Fruit fly (Drosophila melanogaster): ENCODE results near the gene CG10492.

DNA sequence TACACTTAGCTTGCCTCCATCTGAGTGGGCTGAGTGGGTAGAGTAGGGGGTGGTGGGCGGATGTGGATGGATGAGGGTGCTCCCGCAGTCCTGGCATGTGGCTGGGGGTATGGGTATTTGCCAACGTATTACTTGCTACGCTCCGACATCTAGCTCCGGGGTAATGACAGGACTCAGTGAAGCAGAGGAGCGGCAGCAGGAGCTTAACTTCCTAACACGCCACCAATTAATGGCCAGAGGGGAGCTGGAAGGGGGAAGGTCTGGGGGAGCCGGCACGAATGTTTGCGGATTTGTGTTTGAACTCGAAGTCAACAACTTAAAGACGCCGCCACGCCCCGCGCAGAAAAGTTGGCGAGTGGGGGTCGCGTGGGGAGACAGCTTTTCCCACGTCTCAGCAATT lies 35.6 kb upstream of the CG10492 start:
- TF ChIP-seq Hr4 (GFP tag; optimal IDR thresholded peaks at IDR 0.05): no peak
- TF ChIP-seq dsx (GFP tag; optimal IDR thresholded peaks at IDR 0.05; ENCODE audit: poor library complexity, severe bottlenecking): no peak
- no peak for TF ChIP-seq achi (GFP tag; optimal IDR thresholded peaks at IDR 0.05)
- no peak for TF ChIP-seq CG8119 (GFP tag; IDR thresholded peaks at IDR 0.05)
